Fruit fly (Drosophila melanogaster) whole organism, embryonic: ENCODE measurements around the gene ND-MNLL.

Source experiments
- Abd-B ChIP-seq: fragments of 200-800 bp; sonication (Bioruptor generic); optimal IDR thresholded peaks from 2 replicates; lab custom pipeline; 2018; ENCODE audit warnings: missing biosample characterization, mild to moderate bottlenecking, missing genetic modification characterization, moderate library complexity
- Ada2b ChIP-seq: fragments of 200-800 bp; sonication (Bioruptor generic); IDR thresholded peaks from 2 replicates; pipeline ENCODE4 v1.3.6; 2022; ENCODE audit warnings: missing biosample characterization, missing genetic modification characterization
- Antp ChIP-seq: fragments of 200-800 bp; sonication (Bioruptor generic); optimal IDR thresholded peaks from 3 replicates; lab custom pipeline; 2016; ENCODE audit warnings: missing biosample characterization, missing genetic modification characterization
- Atf-2 ChIP-seq: fragments of 200-800 bp; sonication (Bioruptor generic); optimal IDR thresholded peaks from 2 replicates; lab custom pipeline; 2016; ENCODE audit warnings: missing biosample characterization, missing genetic modification characterization
- BEAF-32 ChIP-seq: fragments of 200-800 bp; sonication (Bioruptor generic); optimal IDR thresholded peaks from 3 replicates; lab custom pipeline; 2017; ENCODE audit warnings: missing biosample characterization, missing genetic modification characterization, mild to moderate bottlenecking, moderate library complexity, missing genetic modification reagents
- CG11398 ChIP-seq: fragments of 200-800 bp; sonication (Bioruptor generic); optimal IDR thresholded peaks from 2 replicates; lab custom pipeline; 2016; ENCODE audit warnings: missing biosample characterization, missing genetic modification characterization
- CG11560 ChIP-seq: fragments of 200-800 bp; sonication (Bioruptor generic); IDR thresholded peaks from 3 replicates; pipeline ENCODE4 v1.3.6; 2022; ENCODE audit warnings: missing biosample characterization, missing genetic modification characterization
- CG11696 ChIP-seq: fragments of 200-800 bp; sonication (Bioruptor generic); IDR thresholded peaks from 2 replicates; pipeline ENCODE4 v1.3.6; 2022; ENCODE audit warnings: missing biosample characterization, missing genetic modification characterization
- CG13296 ChIP-seq: fragments of 200-800 bp; sonication (Bioruptor generic); optimal IDR thresholded peaks from 3 replicates; lab custom pipeline; 2018; ENCODE audit warnings: missing biosample characterization, mild to moderate bottlenecking, missing genetic modification characterization
- CG15011 ChIP-seq: fragments of 200-800 bp; sonication (Bioruptor generic); optimal IDR thresholded peaks from 3 replicates; lab custom pipeline; 2018; ENCODE audit warnings: missing biosample characterization, mild to moderate bottlenecking, missing genetic modification characterization
- CG15479 ChIP-seq: fragments of 200-800 bp; sonication (Bioruptor generic); optimal IDR thresholded peaks from 3 replicates; lab custom pipeline; 2019; ENCODE audit warnings: missing biosample characterization, mild to moderate bottlenecking, missing genetic modification characterization, moderate library complexity
- CG18011 ChIP-seq: fragments of 200-800 bp; sonication (Bioruptor generic); optimal IDR thresholded peaks from 2 replicates; lab custom pipeline; 2017; ENCODE audit warnings: missing biosample characterization, missing genetic modification characterization, mild to moderate bottlenecking, moderate library complexity, missing genotype
- CG33557 ChIP-seq: fragments of 200-800 bp; sonication (Bioruptor generic); optimal IDR thresholded peaks from 2 replicates; lab custom pipeline; 2019; ENCODE audit warnings: missing biosample characterization, mild to moderate bottlenecking, missing genetic modification characterization, moderate library complexity
- CG34376 ChIP-seq: fragments of 200-800 bp; sonication (Bioruptor generic); optimal IDR thresholded peaks from 2 replicates; lab custom pipeline; 2018; ENCODE audit warnings: missing biosample characterization, mild to moderate bottlenecking, missing genetic modification characterization
- CG3726 ChIP-seq: fragments of 200-800 bp; sonication (Bioruptor generic); IDR thresholded peaks from 3 replicates; pipeline ENCODE4, ENCODE4 v1.3.6; 2022; ENCODE audit warnings: missing biosample characterization, missing genetic modification characterization
- CG42726 ChIP-seq: fragments of 200-800 bp; sonication (Bioruptor generic); IDR thresholded peaks from 2 replicates; pipeline ENCODE4 v1.3.6; 2022; ENCODE audit warnings: missing biosample characterization, missing genetic modification characterization; ENCODE audit not compliant: partially characterized antibody
- CG4707 ChIP-seq: fragments of 200-800 bp; sonication (Bioruptor generic); optimal IDR thresholded peaks from 2 replicates; lab custom pipeline; 2018; ENCODE audit warnings: missing biosample characterization, mild to moderate bottlenecking, missing genetic modification characterization, moderate library complexity
- CG6175 ChIP-seq: fragments of 200-800 bp; sonication (Bioruptor generic); IDR thresholded peaks from 3 replicates; pipeline ENCODE4 v1.3.6; 2022; ENCODE audit warnings: missing biosample characterization, missing genetic modification characterization
- CG6683 ChIP-seq: fragments of 200-800 bp; sonication (Bioruptor generic); optimal IDR thresholded peaks from 2 replicates; lab custom pipeline; 2017; ENCODE audit warnings: missing biosample characterization, mild to moderate bottlenecking, missing genetic modification characterization, missing genetic modification reagents
- CG8281 ChIP-seq: fragments of 200-800 bp; sonication (Bioruptor generic); optimal IDR thresholded peaks from 2 replicates; lab custom pipeline; 2018; ENCODE audit warnings: missing biosample characterization, mild to moderate bottlenecking, missing genetic modification characterization, moderate library complexity
- CG8359 ChIP-seq: fragments of 200-800 bp; sonication (Bioruptor generic); optimal IDR thresholded peaks from 2 replicates; lab custom pipeline; 2017; ENCODE audit warnings: missing biosample characterization, mild to moderate bottlenecking, missing genetic modification characterization, borderline replicate concordance
- Chrac-16 ChIP-seq: fragments of 200-800 bp; sonication (Bioruptor generic); optimal IDR thresholded peaks from 3 replicates; lab custom pipeline; 2016; ENCODE audit warnings: missing biosample characterization, missing genetic modification characterization
- CrebB ChIP-seq: fragments of 200-800 bp; sonication (Bioruptor generic); optimal IDR thresholded peaks from 3 replicates; lab custom pipeline; 2018; ENCODE audit warnings: missing biosample characterization, mild to moderate bottlenecking, missing genetic modification characterization
- Hmx ChIP-seq: fragments of 200-800 bp; sonication (Bioruptor generic); optimal IDR thresholded peaks from 2 replicates; lab custom pipeline; 2016; ENCODE audit warnings: missing biosample characterization, missing genetic modification characterization
- Lim3 ChIP-seq: fragments of 200-800 bp; sonication (Bioruptor generic); IDR thresholded peaks from 2 replicates; pipeline ENCODE4 v1.3.6; 2022; ENCODE audit warnings: missing biosample characterization, missing genetic modification characterization
- Lpt ChIP-seq: fragments of >200 bp; optimal IDR thresholded peaks from 2 replicates; lab custom pipeline; 2018; ENCODE audit warnings: missing biosample characterization, missing genetic modification characterization
- Nf-YC ChIP-seq: fragments of 200-800 bp; optimal IDR thresholded peaks from 3 replicates; lab custom pipeline; 2019; ENCODE audit warnings: missing biosample characterization, mild to moderate bottlenecking, missing genetic modification characterization, moderate library complexity
- Oaz ChIP-seq: fragments of 200-800 bp; sonication (Bioruptor generic); IDR thresholded peaks from 2 replicates; pipeline ENCODE4 v1.3.6; 2022; ENCODE audit warnings: missing biosample characterization, missing genetic modification characterization
- Sin3A ChIP-seq: fragments of >200 bp; optimal IDR thresholded peaks from 2 replicates; lab custom pipeline; 2018
- Vsx1 ChIP-seq: fragments of 200-800 bp; sonication (Bioruptor generic); optimal IDR thresholded peaks from 2 replicates; lab custom pipeline; 2017; ENCODE audit warnings: missing biosample characterization, mild to moderate bottlenecking, missing genetic modification characterization, missing genetic modification reagents
- YL-1 ChIP-seq: fragments of 200-800 bp; sonication (Bioruptor generic); optimal IDR thresholded peaks from 3 replicates; lab custom pipeline; 2017; ENCODE audit warnings: missing biosample characterization, mild to moderate bottlenecking, missing genetic modification characterization
- abd-A ChIP-seq: fragments of 200-800 bp; sonication (Bioruptor generic); optimal IDR thresholded peaks from 3 replicates; lab custom pipeline; 2019; ENCODE audit warnings: missing biosample characterization, mild to moderate bottlenecking, missing genetic modification characterization, moderate library complexity
- ato ChIP-seq: fragments of 200-800 bp; sonication (Bioruptor generic); IDR thresholded peaks from 2 replicates; pipeline ENCODE4 v1.3.6; 2022; ENCODE audit warnings: missing biosample characterization, missing genetic modification characterization; ENCODE audit not compliant: partially characterized antibody
- bcd ChIP-seq: fragments of 200-800 bp; sonication (Bioruptor generic); optimal IDR thresholded peaks from 2 replicates; lab custom pipeline; 2017; ENCODE audit warnings: missing biosample characterization, mild to moderate bottlenecking, missing genetic modification characterization
- bsh ChIP-seq, 2 experiments: fragments of 200-800 bp; sonication (Bioruptor generic); optimal IDR thresholded peaks; 2 replicates each; lab custom pipeline; 2017 to 2018; ENCODE audit warnings: mild to moderate bottlenecking in 2 of 2, missing biosample characterization in 2 of 2, missing genetic modification characterization in 2 of 2, moderate library complexity in 1 of 2
- chif ChIP-seq, 2 experiments: fragments of 200-800 bp; sonication (Bioruptor generic); optimal IDR thresholded peaks; 3 replicates each; lab custom pipeline; 2016; ENCODE audit warnings: missing biosample characterization in 2 of 2, missing genetic modification characterization in 2 of 2
- corto ChIP-seq: fragments of 200-800 bp; sonication (Bioruptor generic); optimal IDR thresholded peaks from 2 replicates; lab custom pipeline; 2016; ENCODE audit warnings: missing biosample characterization, mild to moderate bottlenecking, missing genetic modification characterization, moderate library complexity
- crol ChIP-seq: fragments of 200-800 bp; sonication (Bioruptor generic); IDR thresholded peaks from 2 replicates; pipeline ENCODE4 v1.3.6; 2022; ENCODE audit warnings: missing biosample characterization, missing genetic modification characterization
- da ChIP-seq: fragments of 200-800 bp; sonication (Bioruptor generic); optimal IDR thresholded peaks from 2 replicates; lab custom pipeline; 2016; ENCODE audit warnings: missing biosample characterization, missing genetic modification characterization
- dati ChIP-seq: fragments of 200-800 bp; sonication (Bioruptor generic); IDR thresholded peaks from 2 replicates; pipeline ENCODE4 v1.3.6; 2022; ENCODE audit warnings: missing biosample characterization, missing genetic modification characterization
- eyg ChIP-seq: fragments of 200-800 bp; sonication (Bioruptor generic); optimal IDR thresholded peaks from 3 replicates; lab custom pipeline; 2016; ENCODE audit warnings: missing biosample characterization, missing genetic modification characterization
- fd102C ChIP-seq: fragments of 200-800 bp; sonication (Bioruptor generic); optimal IDR thresholded peaks from 2 replicates; lab custom pipeline; 2018; ENCODE audit warnings: missing biosample characterization, mild to moderate bottlenecking, missing genetic modification characterization, moderate library complexity
- gcm ChIP-seq: fragments of 200-800 bp; sonication (Bioruptor generic); optimal IDR thresholded peaks from 2 replicates; lab custom pipeline; 2019; ENCODE audit warnings: missing biosample characterization, mild to moderate bottlenecking, missing genetic modification characterization, moderate library complexity
- lmd ChIP-seq: fragments of 200-800 bp; sonication (Bioruptor generic); IDR thresholded peaks from 2 replicates; pipeline ENCODE4 v1.3.6; 2022; ENCODE audit warnings: missing biosample characterization, missing genetic modification characterization
- maf-S ChIP-seq: fragments of 200-800 bp; sonication (Bioruptor generic); optimal IDR thresholded peaks from 2 replicates; lab custom pipeline; 2016; ENCODE audit warnings: missing biosample characterization, missing genetic modification characterization
- nmo ChIP-seq: fragments of 200-800 bp; sonication (Bioruptor generic); optimal IDR thresholded peaks from 2 replicates; lab custom pipeline; 2018; ENCODE audit warnings: missing biosample characterization, mild to moderate bottlenecking, missing genetic modification characterization, moderate library complexity
- pfk ChIP-seq: fragments of 200-800 bp; sonication (Bioruptor generic); optimal IDR thresholded peaks from 2 replicates; lab custom pipeline; 2018; ENCODE audit warnings: missing biosample characterization, mild to moderate bottlenecking, missing genetic modification characterization, moderate library complexity
- tll ChIP-seq, 2 experiments: fragments of 200-800 bp in 1 of 2; fragments of >200 bp in 1 of 2; sonication (Bioruptor generic) in 1 of 2; optimal IDR thresholded peaks; 2 replicates each; lab custom pipeline; 2017 to 2019; ENCODE audit warnings: missing biosample characterization in 2 of 2, missing genetic modification characterization in 2 of 2, mild to moderate bottlenecking in 1 of 2, moderate library complexity in 1 of 2
- vvl ChIP-seq: fragments of 200-800 bp; sonication (Bioruptor generic); IDR thresholded peaks from 2 replicates; pipeline ENCODE4 v1.3.6; 2022; ENCODE audit warnings: missing biosample characterization, missing genetic modification characterization
- zen2 ChIP-seq: fragments of 200-800 bp; sonication (Bioruptor generic); IDR thresholded peaks from 3 replicates; pipeline ENCODE4 v1.3.6; 2022; ENCODE audit warnings: missing biosample characterization, missing genetic modification characterization; ENCODE audit not compliant: partially characterized antibody
- zfh1 ChIP-seq: fragments of 200-800 bp; sonication (Bioruptor generic); IDR thresholded peaks from 3 replicates; pipeline ENCODE4 v1.3.6; 2022; ENCODE audit warnings: missing biosample characterization, missing genetic modification characterization

ND-MNLL gene

dm6 chrX:7909482-7909881 lies 15.9 kb upstream of the ND-MNLL start (continued):
- TF ChIP-seq zen2 (GFP tag; lab: Robert Waterston, UW), result no peak
- no peak for TF ChIP-seq Abd-B (GFP tag; lab: Kevin White, UChicago)
- no peak for TF ChIP-seq Vsx1 (GFP tag; lab: Kevin White, UChicago)
- no peak for TF ChIP-seq CG11398 (GFP tag; lab: Kevin White, UChicago)
- no peak for TF ChIP-seq BEAF-32 (GFP tag; lab: Kevin White, UChicago)
- TF ChIP-seq Nf-YC (tag; lab: Kevin White, UChicago), result no peak
- no peak for TF ChIP-seq ato (GFP tag; lab: Robert Waterston, UW)
- TF ChIP-seq crol (GFP tag; lab: Robert Waterston, UW), result no peak
- no peak for TF ChIP-seq CG15479
- TF ChIP-seq chif (GFP tag; optimal IDR thresholded peaks at IDR 0.05; lab: Kevin White, UChicago), result no peak
- no peak for TF ChIP-seq eyg
- no peak for TF ChIP-seq abd-A
- TF ChIP-seq bcd (GFP tag; lab: Kevin White, UChicago), result no peak
- no peak for TF ChIP-seq CG33557
- no peak for TF ChIP-seq Chrac-16 (GFP tag; lab: Kevin White, UChicago)
- 0 out of 2 replicates have a peak, but pooled peaks have one; percentile 33 for TF ChIP-seq lmd (GFP tag; lab: Robert Waterston, UW)
- no peak for TF ChIP-seq CG8281 (tag; lab: Kevin White, UChicago)
- TF ChIP-seq Lim3 (GFP tag; lab: Robert Waterston, UW), result no peak
- no peak for TF ChIP-seq zfh1 (GFP tag; lab: Robert Waterston, UW)
- TF ChIP-seq nmo (GFP tag; lab: Kevin White, UChicago), result peak; percentile 17
- no peak for TF ChIP-seq dati (GFP tag; lab: Robert Waterston, UW)
- no peak for TF ChIP-seq CG11696
- no peak for TF ChIP-seq CrebB (tag; lab: Kevin White, UChicago)
- TF ChIP-seq Antp, result no peak
- peak; percentile 24; the same call in 1 of the 2 replicates for TF ChIP-seq vvl (GFP tag; lab: Robert Waterston, UW)
- TF ChIP-seq CG42726 (GFP tag; lab: Robert Waterston, UW), result no peak
- TF ChIP-seq bsh (GFP tag; optimal IDR thresholded peaks at IDR 0.05; lab: Kevin White, UChicago), result peak in 1 of 2 experiments; percentile 29
- TF ChIP-seq CG11560 (tag; lab: Robert Waterston, UW), result no peak
- no peak for TF ChIP-seq da (GFP tag; lab: Kevin White, UChicago)
- TF ChIP-seq fd102C (GFP tag; lab: Kevin White, UChicago), result no peak
- TF ChIP-seq CG3726 (GFP tag; lab: Robert Waterston, UW), result no peak
- no peak for TF ChIP-seq Oaz (GFP tag; lab: Robert Waterston, UW)
- no peak for TF ChIP-seq YL-1
- TF ChIP-seq CG6175 (GFP tag; lab: Robert Waterston, UW), result no peak
- no peak for TF ChIP-seq CG15011 (GFP tag; lab: Kevin White, UChicago)
- TF ChIP-seq CG4707 (GFP tag; lab: Kevin White, UChicago), result no peak
- TF ChIP-seq CG18011 (GFP tag; lab: Kevin White, UChicago), result no peak
- no peak for TF ChIP-seq CG13296 (GFP tag; lab: Kevin White, UChicago)
- TF ChIP-seq CG8359, result no peak
- no peak for TF ChIP-seq Sin3A (lab: Kevin White, UChicago)
- no peak for TF ChIP-seq Atf-2 (GFP tag; lab: Kevin White, UChicago)
- TF ChIP-seq Ada2b (GFP tag; lab: Robert Waterston, UW), result peak; percentile 51; the same call in 1 of the 2 replicates
- no peak for TF ChIP-seq corto (GFP tag; lab: Kevin White, UChicago)
- TF ChIP-seq gcm (GFP tag; lab: Kevin White, UChicago), result no peak
- TF ChIP-seq Lpt (GFP tag; lab: Kevin White, UChicago), result no peak
- no peak for TF ChIP-seq pfk
- TF ChIP-seq tll (GFP tag; optimal IDR thresholded peaks at IDR 0.05; lab: Kevin White, UChicago), result no peak
- no peak for TF ChIP-seq CG6683 (GFP tag; lab: Kevin White, UChicago)
- TF ChIP-seq Hmx (GFP tag; lab: Kevin White, UChicago), result no peak
- no peak for TF ChIP-seq maf-S (GFP tag; lab: Kevin White, UChicago)
- TF ChIP-seq CG34376 (GFP tag; lab: Kevin White, UChicago), result no peak
